Fruit fly (Drosophila melanogaster) whole organism, embryonic: ENCODE results near the gene jagn.
A peak's percentile ranks its signal among the peaks of the same experiment; 100 is the strongest.

Experiments
- Adf1 ChIP-seq: fragments of 200-800 bp; sonication (Bioruptor generic); IDR thresholded peaks from 2 replicates; pipeline ENCODE4 v1.3.6; 2022; ENCODE audit warnings: missing biosample characterization, missing genetic modification characterization
- Asciz ChIP-seq: fragments of 200-800 bp; sonication (Bioruptor generic); optimal IDR thresholded peaks from 2 replicates; lab custom pipeline; 2017; ENCODE audit warnings: missing biosample characterization, mild to moderate bottlenecking, missing genetic modification characterization, missing genetic modification reagents
- BEAF-32 ChIP-seq: fragments of 200-800 bp; sonication (Bioruptor generic); optimal IDR thresholded peaks from 3 replicates; lab custom pipeline; 2017; ENCODE audit warnings: missing biosample characterization, missing genetic modification characterization, mild to moderate bottlenecking, moderate library complexity, missing genetic modification reagents
- Bgb ChIP-seq: fragments of 200-800 bp; sonication (Bioruptor generic); IDR thresholded peaks from 2 replicates; pipeline ENCODE4 v1.3.6; 2022; ENCODE audit warnings: missing biosample characterization, missing genetic modification characterization; ENCODE audit not compliant: partially characterized antibody
- CG10267 ChIP-seq: fragments of 200-800 bp; sonication (Bioruptor generic); optimal IDR thresholded peaks from 2 replicates; lab custom pipeline; 2018; ENCODE audit warnings: missing biosample characterization, mild to moderate bottlenecking, missing genetic modification characterization, moderate library complexity
- CG11398 ChIP-seq: fragments of 200-800 bp; sonication (Bioruptor generic); optimal IDR thresholded peaks from 2 replicates; lab custom pipeline; 2016; ENCODE audit warnings: missing biosample characterization, missing genetic modification characterization
- CG12219 ChIP-seq: fragments of 200-800 bp; sonication (Bioruptor generic); optimal IDR thresholded peaks from 3 replicates; lab custom pipeline; 2018; ENCODE audit warnings: missing biosample characterization, mild to moderate bottlenecking, missing genetic modification characterization
- CG12236 ChIP-seq: fragments of 200-800 bp; sonication (Bioruptor generic); optimal IDR thresholded peaks from 2 replicates; lab custom pipeline; 2016; ENCODE audit warnings: missing biosample characterization, missing genetic modification characterization
- CG12769 ChIP-seq: fragments of 200-800 bp; sonication (Bioruptor generic); optimal IDR thresholded peaks from 2 replicates; lab custom pipeline; 2019; ENCODE audit warnings: missing biosample characterization, mild to moderate bottlenecking, missing genetic modification characterization, moderate library complexity
- CG13123 ChIP-seq: fragments of 200-800 bp; sonication (Bioruptor generic); optimal IDR thresholded peaks from 2 replicates; lab custom pipeline; 2016; ENCODE audit warnings: missing biosample characterization, missing genetic modification characterization
- CG14965 ChIP-seq: fragments of 200-800 bp; sonication (Bioruptor generic); optimal IDR thresholded peaks from 2 replicates; lab custom pipeline; 2016; ENCODE audit warnings: missing biosample characterization, missing genetic modification characterization, borderline replicate concordance
- CG17186 ChIP-seq: fragments of 200-800 bp; sonication (Bioruptor generic); optimal IDR thresholded peaks from 3 replicates; lab custom pipeline; 2017; ENCODE audit warnings: missing biosample characterization, missing genetic modification reagents, missing genetic modification characterization
- CG18476 ChIP-seq: fragments of 200-800 bp; sonication (Bioruptor generic); optimal IDR thresholded peaks from 2 replicates; lab custom pipeline; 2016; ENCODE audit warnings: missing biosample characterization, mild to moderate bottlenecking, missing genetic modification characterization
- CG2678 ChIP-seq: fragments of 200-800 bp; sonication (Bioruptor generic); optimal IDR thresholded peaks from 3 replicates; lab custom pipeline; 2019; ENCODE audit warnings: missing biosample characterization, mild to moderate bottlenecking, missing genetic modification characterization, moderate library complexity
- CG3407 ChIP-seq: fragments of 200-800 bp; sonication (Bioruptor generic); optimal IDR thresholded peaks from 2 replicates; lab custom pipeline; 2018; ENCODE audit warnings: missing biosample characterization, mild to moderate bottlenecking, missing genetic modification characterization
- CG7357 ChIP-seq: fragments of 200-800 bp; sonication (Bioruptor generic); IDR thresholded peaks from 3 replicates; pipeline ENCODE4 v1.3.6; 2022; ENCODE audit warnings: missing biosample characterization, missing genetic modification characterization
- CG7963 ChIP-seq: fragments of 200-800 bp; sonication (Bioruptor generic); IDR thresholded peaks from 3 replicates; pipeline ENCODE4 v1.3.6; 2022; ENCODE audit warnings: missing biosample characterization, missing genetic modification characterization; ENCODE audit not compliant: partially characterized antibody
- CG8281 ChIP-seq: fragments of 200-800 bp; sonication (Bioruptor generic); optimal IDR thresholded peaks from 2 replicates; lab custom pipeline; 2018; ENCODE audit warnings: missing biosample characterization, mild to moderate bottlenecking, missing genetic modification characterization, moderate library complexity
- CG9727 ChIP-seq: fragments of 200-800 bp; sonication (Bioruptor generic); optimal IDR thresholded peaks from 3 replicates; lab custom pipeline; 2017; ENCODE audit warnings: missing biosample characterization, mild to moderate bottlenecking, missing genetic modification characterization
- Camta ChIP-seq: fragments of 200-800 bp; sonication (Bioruptor generic); optimal IDR thresholded peaks from 2 replicates; lab custom pipeline; 2016; ENCODE audit warnings: missing biosample characterization, missing genetic modification characterization
- CrebB ChIP-seq: fragments of 200-800 bp; sonication (Bioruptor generic); optimal IDR thresholded peaks from 3 replicates; lab custom pipeline; 2018; ENCODE audit warnings: missing biosample characterization, mild to moderate bottlenecking, missing genetic modification characterization
- H15 ChIP-seq: fragments of 200-800 bp; sonication (Bioruptor generic); IDR thresholded peaks from 3 replicates; pipeline ENCODE4 v1.3.6; 2022; ENCODE audit warnings: missing biosample characterization, missing genetic modification characterization
- HHEX ChIP-seq: fragments of 200-800 bp; sonication (Bioruptor generic); optimal IDR thresholded peaks from 3 replicates; lab custom pipeline; 2017; ENCODE audit warnings: missing biosample characterization, mild to moderate bottlenecking, missing genetic modification characterization, missing genetic modification reagents
- HmgZ ChIP-seq: fragments of 200-800 bp; sonication (Bioruptor generic); optimal IDR thresholded peaks from 2 replicates; lab custom pipeline; 2018; ENCODE audit warnings: missing biosample characterization, mild to moderate bottlenecking, missing genetic modification characterization
- MBD-R2 ChIP-seq: fragments of 200-800 bp; sonication (Bioruptor generic); IDR thresholded peaks from 2 replicates; pipeline ENCODE4 v1.3.6; 2022; ENCODE audit warnings: missing biosample characterization, missing genetic modification characterization
- MESR4 ChIP-seq: fragments of 200-800 bp; sonication (Bioruptor generic); optimal IDR thresholded peaks from 2 replicates; lab custom pipeline; 2018; ENCODE audit warnings: missing biosample characterization, mild to moderate bottlenecking, missing genetic modification characterization, moderate library complexity
- MTF-1 ChIP-seq: fragments of 200-800 bp; sonication (Bioruptor generic); optimal IDR thresholded peaks from 2 replicates; lab custom pipeline; 2018; ENCODE audit warnings: missing biosample characterization, mild to moderate bottlenecking, missing genetic modification characterization, borderline replicate concordance
- Neu2 ChIP-seq: fragments of 200-800 bp; sonication (Bioruptor generic); optimal IDR thresholded peaks from 3 replicates; lab custom pipeline; 2016; ENCODE audit warnings: missing biosample characterization, missing genetic modification characterization, borderline replicate concordance
- Pdp1 ChIP-seq, 2 experiments: fragments of 200-800 bp; sonication (Bioruptor generic); optimal IDR thresholded peaks; 3 replicates each; lab custom pipeline; 2016; ENCODE audit warnings: missing biosample characterization in 2 of 2, missing genetic modification characterization in 2 of 2, mild to moderate bottlenecking in 1 of 2, moderate library complexity in 1 of 2
- Spps ChIP-seq: fragments of 200-800 bp; sonication (Bioruptor generic); optimal IDR thresholded peaks from 2 replicates; lab custom pipeline; 2018; ENCODE audit warnings: missing biosample characterization, mild to moderate bottlenecking, missing genetic modification characterization
- YL-1 ChIP-seq: fragments of 200-800 bp; sonication (Bioruptor generic); optimal IDR thresholded peaks from 3 replicates; lab custom pipeline; 2017; ENCODE audit warnings: missing biosample characterization, mild to moderate bottlenecking, missing genetic modification characterization
- bigmax ChIP-seq: fragments of 200-800 bp; sonication (Bioruptor generic); optimal IDR thresholded peaks from 2 replicates; lab custom pipeline; 2018; ENCODE audit warnings: missing biosample characterization, mild to moderate bottlenecking, missing genetic modification characterization
- cad ChIP-seq: fragments of >200 bp; optimal IDR thresholded peaks from 2 replicates; lab custom pipeline; 2017; ENCODE audit warnings: missing biosample characterization, missing genetic modification characterization
- chinmo ChIP-seq: fragments of 200-800 bp; sonication (Bioruptor generic); IDR thresholded peaks from 4 replicates; pipeline ENCODE4 v1.3.6; 2022; ENCODE audit warnings: missing biosample characterization, missing genetic modification characterization; ENCODE audit not compliant: partially characterized antibody
- cwo ChIP-seq: fragments of 200-800 bp; sonication (Bioruptor generic); optimal IDR thresholded peaks from 3 replicates; lab custom pipeline; 2017; ENCODE audit warnings: missing biosample characterization, missing genetic modification characterization, mild to moderate bottlenecking, moderate library complexity, missing genetic modification reagents
- da ChIP-seq: fragments of 200-800 bp; sonication (Bioruptor generic); optimal IDR thresholded peaks from 2 replicates; lab custom pipeline; 2016; ENCODE audit warnings: missing biosample characterization, missing genetic modification characterization
- emc ChIP-seq: fragments of 200-800 bp; sonication (Bioruptor generic); optimal IDR thresholded peaks from 2 replicates; lab custom pipeline; 2016; ENCODE audit warnings: missing biosample characterization, missing genetic modification characterization
- gsb-n ChIP-seq: fragments of 200-800 bp; sonication (Bioruptor generic); optimal IDR thresholded peaks from 3 replicates; lab custom pipeline; 2018; ENCODE audit warnings: missing biosample characterization, mild to moderate bottlenecking, missing genetic modification characterization
- insv ChIP-seq, 2 experiments: fragments of 200-800 bp; sonication (Bioruptor generic); optimal IDR thresholded peaks; 3 replicates each; lab custom pipeline; 2016 to 2018; ENCODE audit warnings: missing biosample characterization in 2 of 2, missing genetic modification characterization in 2 of 2
- luna ChIP-seq: fragments of 200-800 bp; sonication (Bioruptor generic); optimal IDR thresholded peaks from 2 replicates; lab custom pipeline; 2016; ENCODE audit warnings: missing biosample characterization, missing genetic modification characterization
- nmo ChIP-seq: fragments of 200-800 bp; sonication (Bioruptor generic); optimal IDR thresholded peaks from 2 replicates; lab custom pipeline; 2018; ENCODE audit warnings: missing biosample characterization, mild to moderate bottlenecking, missing genetic modification characterization, moderate library complexity
- org-1 ChIP-seq: fragments of 200-800 bp; sonication (Bioruptor generic); optimal IDR thresholded peaks from 2 replicates; lab custom pipeline; 2017; ENCODE audit warnings: missing biosample characterization, missing genetic modification characterization
- peb ChIP-seq: fragments of 200-800 bp; sonication (Bioruptor generic); IDR thresholded peaks from 2 replicates; pipeline ENCODE4 v1.3.6; 2022; ENCODE audit warnings: missing biosample characterization, missing genetic modification characterization
- rib ChIP-seq: fragments of 200-800 bp; sonication (Bioruptor generic); IDR thresholded peaks from 2 replicates; pipeline ENCODE4 v1.3.6; 2022; ENCODE audit warnings: missing biosample characterization, missing genetic modification characterization
- sc ChIP-seq, 3 experiments: fragments of >200 bp in 2 of 3; fragments of 200-800 bp in 1 of 3; sonication (Bioruptor generic) in 1 of 3; optimal IDR thresholded peaks; 2 replicates in 2 of 3; 3 replicates in 1 of 3; lab custom pipeline; 2017; ENCODE audit warnings: mild to moderate bottlenecking in 1 of 3, missing biosample characterization in 1 of 3, missing genetic modification characterization in 1 of 3, missing genetic modification reagents in 1 of 3
- stwl ChIP-seq: fragments of 200-800 bp; sonication (Bioruptor generic); optimal IDR thresholded peaks from 3 replicates; lab custom pipeline; 2018; ENCODE audit warnings: missing biosample characterization, mild to moderate bottlenecking, missing genetic modification characterization, moderate library complexity
- tio ChIP-seq: fragments of 200-800 bp; sonication (Bioruptor generic); optimal IDR thresholded peaks from 2 replicates; lab custom pipeline; 2017; ENCODE audit warnings: missing biosample characterization, missing genetic modification characterization, inconsistent platforms
- tll ChIP-seq, 2 experiments: fragments of 200-800 bp in 1 of 2; fragments of >200 bp in 1 of 2; sonication (Bioruptor generic) in 1 of 2; optimal IDR thresholded peaks; 2 replicates each; lab custom pipeline; 2017 to 2019; ENCODE audit warnings: missing biosample characterization in 2 of 2, missing genetic modification characterization in 2 of 2, mild to moderate bottlenecking in 1 of 2, moderate library complexity in 1 of 2
- trem ChIP-seq: fragments of 200-800 bp; optimal IDR thresholded peaks from 3 replicates; lab custom pipeline; 2019; ENCODE audit warnings: missing biosample characterization, mild to moderate bottlenecking, missing genetic modification characterization, moderate library complexity

jagn gene

dm6 chr3R:5754594-5754993, 24.5 kb upstream of the jagn start, which contains the start of gene Dcps (continued):
- TF ChIP-seq CG13123 (GFP tag; lab: Kevin White, UChicago) (no peak), gsb-n (tag; lab: Kevin White, UChicago) (peak; percentile 61), Pdp1 (GFP tag; optimal IDR thresholded peaks at IDR 0.05; lab: Kevin White, UChicago) (peak in 1 of 2 experiments; percentile 83), da (no peak), emc (GFP tag; lab: Kevin White, UChicago) (no peak), Neu2 (no peak), CG2678 (tag; lab: Kevin White, UChicago) (no peak), MESR4 (GFP tag; lab: Kevin White, UChicago) (peak; percentile 26), CG12769 (tag; lab: Kevin White, UChicago) (no peak), BEAF-32 (peak; percentile 33), rib (GFP tag; lab: Robert Waterston, UW) (no peak), bigmax (GFP tag; lab: Kevin White, UChicago) (no peak), CG9727 (GFP tag; lab: Kevin White, UChicago) (no peak), chinmo (GFP tag; lab: Robert Waterston, UW) (no peak), CG3407 (GFP tag; lab: Kevin White, UChicago) (no peak), MTF-1 (GFP tag; lab: Kevin White, UChicago) (no peak), Camta (GFP tag; lab: Kevin White, UChicago) (no peak), cwo (GFP tag; lab: Kevin White, UChicago) (no peak), CG8281 (tag; lab: Kevin White, UChicago) (no peak), HHEX (GFP tag; lab: Kevin White, UChicago) (no peak), cad (no peak), CG7357 (GFP tag; lab: Robert Waterston, UW) (no peak), CG7963 (GFP tag; lab: Robert Waterston, UW) (no peak), H15 (GFP tag; lab: Robert Waterston, UW) (no peak), YL-1 (peak; percentile 56), CG14965 (GFP tag; lab: Kevin White, UChicago) (no peak), tio (GFP tag; lab: Kevin White, UChicago) (no peak), org-1 (no peak), sc (optimal IDR thresholded peaks at IDR 0.05; lab: Kevin White, UChicago) (no peak), sc (GFP tag; optimal IDR thresholded peaks at IDR 0.05; lab: Kevin White, UChicago) (no peak), HmgZ (no peak), CG12219 (GFP tag; lab: Kevin White, UChicago) (no peak), peb (GFP tag; lab: Robert Waterston, UW) (no peak), CG18476 (no peak), stwl (tag; lab: Kevin White, UChicago) (peak; percentile 58), Adf1 (GFP tag; lab: Robert Waterston, UW) (no peak), trem (tag; lab: Kevin White, UChicago) (peak; percentile 27), nmo (GFP tag; lab: Kevin White, UChicago) (peak; percentile 7), CG17186 (GFP tag; lab: Kevin White, UChicago) (no peak), Spps (no peak), tll (GFP tag; optimal IDR thresholded peaks at IDR 0.05; lab: Kevin White, UChicago) (no peak), Asciz (GFP tag; lab: Kevin White, UChicago) (no peak), CG12236 (GFP tag; lab: Kevin White, UChicago) (no peak), CrebB (tag; lab: Kevin White, UChicago) (no peak), insv (GFP tag; optimal IDR thresholded peaks at IDR 0.05; lab: Kevin White, UChicago) (no peak), luna (no peak), CG11398 (no peak), Bgb (GFP tag; lab: Robert Waterston, UW) (0 out of 2 replicates have a peak, but pooled peaks have one; percentile 21), CG10267 (tag; lab: Kevin White, UChicago) (no peak), MBD-R2 (GFP tag; lab: Robert Waterston, UW) (peak; percentile 81)
